Fruit fly (Drosophila melanogaster) whole organism, pupa: ENCODE measurements around the gene Ptp4E.
A peak's percentile ranks its signal among the peaks of the same experiment; 100 is the strongest.

Experiments used
- CG10348 ChIP-seq: fragments of 200-800 bp; sonication (Bioruptor generic); IDR thresholded peaks from 2 replicates; pipeline ENCODE4 v1.3.6; 2022; ENCODE audit warnings: missing biosample characterization, missing genetic modification characterization
- CG12605 ChIP-seq: fragments of 200-800 bp; sonication (Bioruptor generic); IDR thresholded peaks from 2 replicates; pipeline ENCODE4 v1.3.6; 2022; ENCODE audit warnings: missing biosample characterization, missing genetic modification characterization
- CG13204 ChIP-seq: fragments of 200-800 bp; sonication (Bioruptor generic); optimal IDR thresholded peaks from 2 replicates; lab custom pipeline; 2018; ENCODE audit warnings: missing biosample characterization, mild to moderate bottlenecking, missing genetic modification characterization, moderate library complexity
- CG14655 ChIP-seq: fragments of 200-800 bp; sonication (Bioruptor generic); optimal IDR thresholded peaks from 3 replicates; lab custom pipeline; 2017; ENCODE audit warnings: mild to moderate bottlenecking, missing biosample characterization, missing genetic modification reagents, missing genetic modification characterization
- CG15710 ChIP-seq: fragments of 200-800 bp; sonication (Bioruptor generic); optimal IDR thresholded peaks from 2 replicates; lab custom pipeline; 2018; ENCODE audit warnings: missing biosample characterization, mild to moderate bottlenecking, missing genetic modification characterization, moderate library complexity
- CG17806 ChIP-seq: fragments of 200-800 bp; sonication (Bioruptor generic); optimal IDR thresholded peaks from 2 replicates; lab custom pipeline; 2018; ENCODE audit warnings: missing biosample characterization, mild to moderate bottlenecking, missing genetic modification characterization, moderate library complexity
- CG32121 ChIP-seq: fragments of 200-800 bp; sonication (Bioruptor generic); IDR thresholded peaks from 2 replicates; pipeline ENCODE4 v1.3.6; 2022; ENCODE audit warnings: missing biosample characterization, missing genetic modification characterization
- CG34367 ChIP-seq: fragments of 200-800 bp; sonication (Bioruptor generic); optimal IDR thresholded peaks from 2 replicates; lab custom pipeline; 2018; ENCODE audit warnings: missing biosample characterization, mild to moderate bottlenecking, missing genetic modification characterization
- CG4496 ChIP-seq: fragments of 200-800 bp; sonication (Bioruptor generic); IDR thresholded peaks from 3 replicates; pipeline ENCODE4 v1.3.6; 2022; ENCODE audit warnings: missing biosample characterization, missing genetic modification characterization
- CG8159 ChIP-seq: fragments of 200-800 bp; sonication (Bioruptor generic); optimal IDR thresholded peaks from 3 replicates; lab custom pipeline; 2018; ENCODE audit warnings: missing biosample characterization, mild to moderate bottlenecking, missing genetic modification characterization, moderate library complexity
- CG8301 ChIP-seq: fragments of 200-800 bp; sonication (Bioruptor generic); optimal IDR thresholded peaks from 2 replicates; lab custom pipeline; 2018; ENCODE audit warnings: missing biosample characterization, mild to moderate bottlenecking, missing genetic modification characterization
- CG9948 ChIP-seq: fragments of 200-800 bp; sonication (Bioruptor generic); optimal IDR thresholded peaks from 2 replicates; lab custom pipeline; 2018; ENCODE audit warnings: missing biosample characterization, mild to moderate bottlenecking, missing genetic modification characterization, moderate library complexity
- D1 ChIP-seq: fragments of 200-800 bp; sonication (Bioruptor generic); optimal IDR thresholded peaks from 2 replicates; lab custom pipeline; 2018; ENCODE audit warnings: missing biosample characterization, mild to moderate bottlenecking, missing genetic modification characterization, moderate library complexity
- EcR ChIP-seq: fragments of 200-800 bp; sonication (Bioruptor generic); optimal IDR thresholded peaks from 3 replicates; lab custom pipeline; 2019; ENCODE audit warnings: missing biosample characterization, missing genetic modification characterization, mild to moderate bottlenecking, moderate library complexity, missing genetic modification reagents
- Ets98B ChIP-seq: fragments of 200-800 bp; sonication (Bioruptor generic); IDR thresholded peaks from 2 replicates; pipeline ENCODE4 v1.3.6; 2022; ENCODE audit warnings: missing biosample characterization, missing genetic modification characterization
- Pif1A ChIP-seq: fragments of 200-800 bp; sonication (Bioruptor generic); optimal IDR thresholded peaks from 3 replicates; lab custom pipeline; 2016; ENCODE audit warnings: missing biosample characterization, missing genetic modification characterization
- Pif1B ChIP-seq: fragments of 200-800 bp; sonication (Bioruptor generic); optimal IDR thresholded peaks from 3 replicates; lab custom pipeline; 2016; ENCODE audit warnings: missing biosample characterization, missing genetic modification characterization
- Snoo ChIP-seq: fragments of 200-800 bp; sonication (Bioruptor generic); optimal IDR thresholded peaks from 3 replicates; lab custom pipeline; 2017; ENCODE audit warnings: missing biosample characterization, mild to moderate bottlenecking, missing genetic modification characterization, inconsistent platforms
- fd96Ca ChIP-seq: fragments of 200-800 bp; sonication (Bioruptor generic); IDR thresholded peaks from 3 replicates; pipeline ENCODE4 v1.3.6; 2022; ENCODE audit warnings: missing biosample characterization, missing genetic modification characterization
- gl ChIP-seq: fragments of 200-800 bp; sonication (Bioruptor generic); optimal IDR thresholded peaks from 2 replicates; lab custom pipeline; 2018; ENCODE audit warnings: missing biosample characterization, mild to moderate bottlenecking, missing genetic modification characterization
- rn ChIP-seq: fragments of 200-800 bp; sonication (Bioruptor generic); IDR thresholded peaks from 2 replicates; pipeline ENCODE4 v1.3.6; 2022; ENCODE audit warnings: missing biosample characterization, missing genetic modification characterization

Gene Ptp4E

dm6 chrX:4969926-4970325 lies 31.0 kb downstream of the Ptp4E start:
- peak; percentile 48 for TF ChIP-seq CG8159 (tag; lab: Kevin White, UChicago)
- no peak for TF ChIP-seq EcR
- TF ChIP-seq CG12605: peak; percentile 84
- peak; percentile 84 for TF ChIP-seq CG14655 (GFP tag; lab: Kevin White, UChicago)
- no peak for TF ChIP-seq D1
- TF ChIP-seq CG32121 (GFP tag; lab: Robert Waterston, UW): peak; percentile 68
- TF ChIP-seq Pif1B (GFP tag; lab: Kevin White, UChicago): peak; percentile 68
- TF ChIP-seq rn: peak; percentile 55
- TF ChIP-seq Snoo (tag; lab: Kevin White, UChicago): no peak
- peak; percentile 56 for TF ChIP-seq CG17806 (tag; lab: Kevin White, UChicago)
- TF ChIP-seq CG9948: peak; percentile 60
- TF ChIP-seq CG15710 (tag; lab: Kevin White, UChicago): peak; percentile 38
- peak; percentile 84 for TF ChIP-seq CG8301
- no peak for TF ChIP-seq gl
- TF ChIP-seq Ets98B: peak; percentile 87
- TF ChIP-seq CG34367 (tag; lab: Kevin White, UChicago): peak; percentile 24
- 0 out of 2 replicates have a peak, but pooled peaks have one; percentile 40 for TF ChIP-seq CG10348
- TF ChIP-seq CG4496: peak; percentile 87
- TF ChIP-seq Pif1A: peak; percentile 70
- peak; percentile 88 for TF ChIP-seq fd96Ca (GFP tag; lab: Robert Waterston, UW)
- TF ChIP-seq CG13204 (GFP tag; lab: Kevin White, UChicago): no peak

dm6 chrX:4982430-4982829 lies 43.5 kb downstream of the Ptp4E start:
- TF ChIP-seq D1 (no peak), CG14655 (GFP tag; lab: Kevin White, UChicago) (peak; percentile 59), CG4496 (no peak), CG8301 (peak; percentile 46), CG12605 (no peak), fd96Ca (GFP tag; lab: Robert Waterston, UW) (peak; percentile 58; the same call in 2 of the 3 replicates), CG32121 (GFP tag; lab: Robert Waterston, UW) (peak; percentile 35; the same call in 1 of the 2 replicates), CG15710 (tag; lab: Kevin White, UChicago) (no peak)

dm6 chrX:4983218-4983617 lies 44.3 kb downstream of the Ptp4E start:
- TF ChIP-seq Ets98B (peak; percentile 19; the same call in 1 of the 2 replicates), CG17806 (tag; lab: Kevin White, UChicago) (no peak), rn (no peak), Snoo (tag; lab: Kevin White, UChicago) (no peak), CG34367 (tag; lab: Kevin White, UChicago) (no peak), CG15710 (tag; lab: Kevin White, UChicago) (no peak), Pif1B (GFP tag; lab: Kevin White, UChicago) (no peak), CG14655 (GFP tag; lab: Kevin White, UChicago) (peak; percentile 34), fd96Ca (GFP tag; lab: Robert Waterston, UW) (peak; percentile 25; the same call in 1 of the 3 replicates), CG10348 (no peak), CG8159 (tag; lab: Kevin White, UChicago) (no peak), EcR (no peak), CG8301 (peak; percentile 32), gl (no peak), CG13204 (GFP tag; lab: Kevin White, UChicago) (no peak), Pif1A (no peak), CG32121 (GFP tag; lab: Robert Waterston, UW) (no peak), CG12605 (no peak), CG9948 (no peak), D1 (no peak), CG4496 (0 out of 3 replicates have a peak, but pooled peaks have one; percentile 34)

dm6 chrX:4985371-4985770 lies 46.4 kb downstream of the Ptp4E start:
- TF ChIP-seq CG34367 (tag; lab: Kevin White, UChicago) (no peak), Pif1A (no peak), CG4496 (0 out of 3 replicates have a peak, but pooled peaks have one; percentile 50), Ets98B (0 out of 2 replicates have a peak, but pooled peaks have one; percentile 38), fd96Ca (GFP tag; lab: Robert Waterston, UW) (peak; percentile 51; the same call in 1 of the 3 replicates), CG14655 (GFP tag; lab: Kevin White, UChicago) (peak; percentile 9), CG8159 (tag; lab: Kevin White, UChicago) (no peak)

- TF ChIP-seq CG8159 (tag; lab: Kevin White, UChicago) (no peak), gl (no peak), rn (no peak), CG15710 (tag; lab: Kevin White, UChicago) (no peak), CG14655 (GFP tag; lab: Kevin White, UChicago) (no peak), Pif1A (no peak), CG32121 (GFP tag; lab: Robert Waterston, UW) (no peak), Pif1B (GFP tag; lab: Kevin White, UChicago) (no peak), fd96Ca (GFP tag; lab: Robert Waterston, UW) (no peak), CG12605 (no peak), CG4496 (no peak), D1 (no peak), CG9948 (no peak), CG17806 (tag; lab: Kevin White, UChicago) (no peak), CG13204 (GFP tag; lab: Kevin White, UChicago) (no peak), Ets98B (no peak), CG8301 (no peak), CG34367 (tag; lab: Kevin White, UChicago) (no peak)
- TF ChIP-seq, all 21 proteins: peak for 0
Measured at dm6 chrX:4997141-4997540, 58.2 kb downstream of the Ptp4E start, which contains the start of gene CG12680. Gene CG12680, plus strand, starts transcription at chrX:4997441.

dm6 chrX:4999024-4999423 lies 60.1 kb downstream of the Ptp4E start:
- TF ChIP-seq rn: no peak
- no peak for TF ChIP-seq CG12605
- TF ChIP-seq Ets98B: peak; percentile 66
- TF ChIP-seq D1: no peak
- TF ChIP-seq CG32121 (GFP tag; lab: Robert Waterston, UW): peak; percentile 51; the same call in 1 of the 2 replicates
- TF ChIP-seq gl: no peak
- TF ChIP-seq EcR: no peak
- TF ChIP-seq CG34367 (tag; lab: Kevin White, UChicago): peak; percentile 10
- no peak for TF ChIP-seq Pif1B (GFP tag; lab: Kevin White, UChicago)
- no peak for TF ChIP-seq CG13204 (GFP tag; lab: Kevin White, UChicago)
- peak; percentile 5 for TF ChIP-seq CG8159 (tag; lab: Kevin White, UChicago)
- TF ChIP-seq CG17806 (tag; lab: Kevin White, UChicago): peak; percentile 25
- peak; percentile 74 for TF ChIP-seq CG14655 (GFP tag; lab: Kevin White, UChicago)
- no peak for TF ChIP-seq CG15710 (tag; lab: Kevin White, UChicago)
- TF ChIP-seq CG9948: peak; percentile 43
- TF ChIP-seq CG8301: peak; percentile 74
- TF ChIP-seq CG4496: peak; percentile 67; the same call in 2 of the 3 replicates
- TF ChIP-seq CG10348: no peak
- TF ChIP-seq fd96Ca (GFP tag; lab: Robert Waterston, UW): peak; percentile 81
- no peak for TF ChIP-seq Snoo (tag; lab: Kevin White, UChicago)
- peak; percentile 34 for TF ChIP-seq Pif1A
